Fruit fly (Drosophila melanogaster) whole organism: ENCODE measurements around the gene sqd.

Source experiments
- CG8478 ChIP-seq: fragments of >200 bp; optimal IDR thresholded peaks from 2 replicates; lab custom pipeline; 2018; ENCODE audit warnings: inconsistent platforms
- EcR ChIP-seq, 2 experiments: fragments of >200 bp; optimal IDR thresholded peaks; 2 replicates each; lab custom pipeline; 2017; ENCODE audit warnings: missing biosample characterization in 2 of 2, missing genetic modification characterization in 2 of 2, missing genetic modification reagents in 2 of 2
- pan ChIP-seq: fragments of >200 bp; optimal IDR thresholded peaks from 2 replicates; lab custom pipeline; 2017
- psq ChIP-seq: fragments of >200 bp; optimal IDR thresholded peaks from 2 replicates; lab custom pipeline; 2017
- usp ChIP-seq: fragments of >200 bp; optimal IDR thresholded peaks from 2 replicates; lab custom pipeline; 2017; ENCODE audit warnings: missing biosample characterization, missing genetic modification characterization, mixed read lengths

DNA sequence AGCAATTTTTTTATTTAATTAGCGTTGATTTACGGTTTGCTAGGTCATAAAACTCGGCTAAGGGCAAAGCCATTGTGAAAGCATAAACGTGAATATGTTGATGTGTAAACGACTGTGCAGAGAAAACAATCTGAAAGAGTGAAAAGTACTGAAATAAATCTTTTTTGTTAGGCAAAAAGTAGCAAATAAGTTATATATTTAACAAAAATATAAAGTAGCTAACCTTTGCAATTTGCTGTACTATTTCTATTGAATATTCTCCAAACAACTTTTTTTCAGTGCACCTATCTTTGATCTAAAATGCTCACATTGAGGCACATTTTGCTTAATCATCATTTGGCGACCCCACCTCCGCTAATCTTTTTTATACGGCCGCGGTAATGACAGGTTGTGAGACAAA, 49.7 kb downstream of the sqd start:
- no peak for TF ChIP-seq pan
- TF ChIP-seq psq (lab: Kevin White, UChicago): no peak
- no peak for TF ChIP-seq CG8478 (lab: Kevin White, UChicago)
- no peak for TF ChIP-seq usp (GFP tag; lab: Kevin White, UChicago)
- TF ChIP-seq EcR (GFP tag; optimal IDR thresholded peaks at IDR 0.05; lab: Kevin White, UChicago): no peak
